Fruit fly (Drosophila melanogaster): Measurements from ENCODE around the gene CG40813.
"Not testable (repeated sequence)": the region's sequence is repeated elsewhere in the genome, so short reads cannot be mapped to it uniquely, and the experiment has no call there.

CG40813 gene

dm6 chrX:22191973-22192372 is 49.1 kb downstream of the CG40813 start, which contains the start of gene CG46513:
Gene CG46513 (plus strand): TSS chrX:22192273.
- not testable (repeated sequence) for TF ChIP-seq EcR (GFP tag; optimal IDR thresholded peaks at IDR 0.05); CG34367 (tag; optimal IDR thresholded peaks at IDR 0.05); Ets98B (GFP tag; IDR thresholded peaks at IDR 0.05)
